Fruit fly (Drosophila melanogaster) whole organism: ENCODE data around the gene CG10154.

Experiments
- CG8478 ChIP-seq: fragments of >200 bp; optimal IDR thresholded peaks from 2 replicates; lab custom pipeline; 2018; ENCODE audit warnings: inconsistent platforms
- Dll ChIP-seq: fragments of >200 bp; optimal IDR thresholded peaks from 2 replicates; lab custom pipeline; 2017
- EcR ChIP-seq, 2 experiments: fragments of >200 bp; optimal IDR thresholded peaks; 2 replicates each; lab custom pipeline; 2017; ENCODE audit warnings: missing biosample characterization in 2 of 2, missing genetic modification characterization in 2 of 2, missing genetic modification reagents in 2 of 2
- pan ChIP-seq: fragments of >200 bp; optimal IDR thresholded peaks from 2 replicates; lab custom pipeline; 2017
- psq ChIP-seq: fragments of >200 bp; optimal IDR thresholded peaks from 2 replicates; lab custom pipeline; 2017
- usp ChIP-seq: fragments of >200 bp; optimal IDR thresholded peaks from 2 replicates; lab custom pipeline; 2017; ENCODE audit warnings: missing biosample characterization, missing genetic modification characterization, mixed read lengths

The CG10154 gene

DNA sequence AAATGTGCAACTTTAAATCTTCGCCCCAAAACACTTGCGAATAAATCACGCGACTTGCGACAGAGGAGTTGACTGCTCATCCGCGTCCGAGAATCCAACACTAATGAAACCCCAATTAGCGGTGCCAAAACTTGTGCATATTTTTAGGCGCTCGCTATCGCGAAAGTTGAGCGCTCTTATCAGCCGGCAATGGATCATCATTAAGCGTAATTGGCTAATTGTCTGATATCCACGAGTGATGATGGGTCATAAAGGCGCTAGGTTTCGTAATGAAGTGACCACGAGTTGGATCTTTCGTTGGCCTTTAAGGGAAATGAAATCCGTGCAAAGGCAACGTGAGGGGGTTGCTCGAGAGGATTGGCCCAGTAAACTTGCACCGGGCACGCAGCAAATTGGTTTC lies 17.8 kb upstream of the CG10154 start:
- TF ChIP-seq psq (lab: Kevin White, UChicago) (no peak), usp (GFP tag; lab: Kevin White, UChicago) (no peak), Dll (no peak), pan (lab: Kevin White, UChicago) (no peak), CG8478 (lab: Kevin White, UChicago) (no peak), EcR (GFP tag; optimal IDR thresholded peaks at IDR 0.05; lab: Kevin White, UChicago) (no peak)

dm6 chr3L:13452281-13452680 lies 15.3 kb upstream of the CG10154 start:
- TF ChIP-seq psq (lab: Kevin White, UChicago) (no peak), pan (lab: Kevin White, UChicago) (no peak), EcR (GFP tag; optimal IDR thresholded peaks at IDR 0.05; lab: Kevin White, UChicago) (no peak), usp (GFP tag; lab: Kevin White, UChicago) (no peak), Dll (no peak), CG8478 (lab: Kevin White, UChicago) (no peak)

- TF ChIP-seq Dll (no peak), CG8478 (lab: Kevin White, UChicago) (no peak), psq (lab: Kevin White, UChicago) (no peak), usp (GFP tag; lab: Kevin White, UChicago) (no peak), pan (lab: Kevin White, UChicago) (no peak)
Observed at dm6 chr3L:13451562-13451961, 14.6 kb upstream of the CG10154 start.

DNA sequence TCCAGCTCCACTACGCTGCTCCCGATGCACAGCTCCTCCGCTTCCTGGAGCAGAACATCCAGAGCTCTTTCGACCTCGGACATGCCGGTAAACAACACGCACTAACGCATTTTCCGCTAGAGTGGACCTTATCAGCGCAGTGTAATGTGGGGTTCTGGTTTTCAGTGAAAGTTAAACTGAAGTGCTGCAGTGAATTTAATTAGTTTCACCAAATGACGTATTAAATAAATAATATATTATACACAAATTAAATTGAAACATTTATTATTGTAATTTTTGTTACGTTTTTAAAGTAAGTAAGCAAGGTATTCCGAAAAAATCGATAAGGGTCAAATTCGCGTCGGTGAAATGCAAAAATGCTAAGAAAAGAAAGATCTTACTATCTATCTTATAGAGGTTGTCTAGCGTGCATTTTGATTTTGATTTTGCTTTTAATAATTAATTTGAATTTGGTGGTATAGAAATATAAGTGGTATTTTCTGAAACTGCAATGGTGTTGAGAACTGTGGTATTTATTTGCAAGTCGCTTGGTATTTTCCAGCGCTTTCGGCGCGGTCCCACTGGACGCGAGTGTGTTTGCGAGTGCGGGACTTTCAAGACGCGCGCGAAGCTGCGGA lies 13.3 kb upstream of the CG10154 start, which contains the start of the genes JMJD7 and CG10738:
JMJD7 (minus strand) TSS at position 107 of the 617 bp plus-strand sequence.
CG10738 (plus strand) TSS at position 594 of the 617 bp plus-strand sequence.
- TF ChIP-seq Dll, result no peak
- TF ChIP-seq pan (lab: Kevin White, UChicago), result no peak
- TF ChIP-seq usp (GFP tag; lab: Kevin White, UChicago), result no peak
- TF ChIP-seq EcR (GFP tag; optimal IDR thresholded peaks at IDR 0.05; lab: Kevin White, UChicago), result no peak
- no peak for TF ChIP-seq psq (lab: Kevin White, UChicago)
- TF ChIP-seq CG8478 (lab: Kevin White, UChicago), result no peak

- TF ChIP-seq CG8478 (lab: Kevin White, UChicago), result no peak
- TF ChIP-seq usp (GFP tag; lab: Kevin White, UChicago), result no peak
- no peak for TF ChIP-seq psq (lab: Kevin White, UChicago)
- no peak for TF ChIP-seq EcR (GFP tag; optimal IDR thresholded peaks at IDR 0.05; lab: Kevin White, UChicago)
- TF ChIP-seq Dll, result no peak
- no peak for TF ChIP-seq pan (lab: Kevin White, UChicago)
Observed at dm6 chr3L:13442400-13442799, 5.5 kb upstream of the CG10154 start, which contains the start of gene cmb. Gene cmb (plus strand): TSS chr3L:13442594.

DNA sequence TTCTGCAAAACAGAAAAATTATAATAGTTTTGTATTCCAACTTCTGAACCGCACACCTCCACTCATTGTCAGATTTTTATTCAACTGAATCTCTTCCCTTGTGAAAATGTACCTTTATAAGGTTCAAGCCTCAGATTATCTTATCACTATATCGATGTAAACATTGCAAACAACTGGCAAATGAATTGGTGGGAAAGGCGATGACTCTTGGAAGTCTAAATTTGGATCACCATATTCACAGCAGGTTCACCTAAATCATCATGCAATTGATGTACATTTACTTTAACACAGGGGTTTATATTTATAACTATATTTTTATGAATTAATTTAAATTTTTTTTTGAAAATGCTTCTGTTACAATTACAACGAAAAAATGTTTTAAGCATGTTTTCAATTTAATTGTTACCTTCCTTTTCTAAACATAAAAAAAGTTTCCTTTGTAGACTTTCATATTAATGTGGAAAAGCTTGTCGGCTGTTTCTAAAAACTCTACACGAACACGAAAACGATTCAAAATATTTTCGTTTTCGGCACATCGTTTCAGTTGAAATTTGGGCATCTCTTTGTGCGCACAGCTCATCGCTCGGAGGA lies 3.5 kb upstream of the CG10154 start, which contains the start of the genes CG10140 and CG14109:
CG10140 (minus strand) TSS at position 101 of the 591 bp plus-strand sequence.
CG14109 (plus strand) TSS at position 541 of the 591 bp plus-strand sequence.
- TF ChIP-seq CG8478 (lab: Kevin White, UChicago), result no peak
- TF ChIP-seq psq (lab: Kevin White, UChicago), result no peak
- TF ChIP-seq pan (lab: Kevin White, UChicago), result no peak
- TF ChIP-seq EcR (GFP tag; optimal IDR thresholded peaks at IDR 0.05; lab: Kevin White, UChicago), result no peak
- TF ChIP-seq Dll, result no peak
- no peak for TF ChIP-seq usp (GFP tag; lab: Kevin White, UChicago)

DNA sequence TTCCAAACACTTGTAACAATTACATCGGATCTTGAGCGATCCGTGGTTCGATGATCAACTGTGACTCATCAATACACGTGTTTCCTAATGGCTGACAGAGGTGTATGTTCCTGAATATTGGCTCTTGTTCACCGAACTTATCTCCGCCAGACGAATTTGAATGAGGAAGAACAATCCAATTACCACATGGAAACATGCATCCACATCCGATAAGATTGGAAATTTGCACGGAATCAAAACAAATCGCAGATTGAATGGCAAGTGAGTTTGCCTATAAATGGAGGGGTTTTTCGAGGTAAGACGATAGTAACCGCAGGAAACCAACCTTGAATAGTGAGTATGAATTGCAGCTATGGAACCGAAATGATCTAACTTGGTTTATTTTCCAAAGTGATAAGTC lies 718 bp upstream of the CG10154 start, which contains the start of gene CG10725:
CG10725 (plus strand) TSS at position 301 of the 400 bp plus-strand sequence.
- TF ChIP-seq usp (GFP tag; lab: Kevin White, UChicago) (no peak), pan (lab: Kevin White, UChicago) (no peak), Dll (no peak)

dm6 chr3L:13435170-13435727 lies 1.7 kb downstream of the CG10154 start, which contains the start of gene CG10713:
Gene CG10713 (minus strand): TSS chr3L:13435229.
- TF ChIP-seq Dll (no peak), EcR (GFP tag; optimal IDR thresholded peaks at IDR 0.05; lab: Kevin White, UChicago) (no peak), pan (lab: Kevin White, UChicago) (no peak), psq (lab: Kevin White, UChicago) (no peak), CG8478 (lab: Kevin White, UChicago) (no peak), usp (GFP tag; lab: Kevin White, UChicago) (no peak)

DNA sequence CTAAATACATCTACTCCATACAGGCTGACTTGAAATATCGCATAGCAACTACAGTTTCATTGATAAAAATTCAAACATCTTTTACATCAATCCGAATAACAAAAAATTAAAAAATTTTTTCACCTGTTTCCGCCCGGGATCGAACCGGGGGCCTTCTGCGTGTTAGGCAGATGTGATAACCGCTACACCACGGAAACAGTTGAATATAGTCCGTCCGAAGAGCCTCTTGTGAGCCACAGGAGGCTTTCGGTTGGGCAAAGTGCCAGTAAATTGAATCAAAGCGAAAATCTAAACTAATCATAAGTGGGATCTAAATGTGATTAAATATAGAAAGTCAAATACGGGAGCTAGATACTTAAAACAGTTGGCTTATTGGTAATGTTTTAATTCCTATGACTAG lies 3.4 kb downstream of the CG10154 start:
- no peak for TF ChIP-seq EcR (GFP tag; optimal IDR thresholded peaks at IDR 0.05; lab: Kevin White, UChicago)
- TF ChIP-seq Dll, result no peak
- no peak for TF ChIP-seq CG8478 (lab: Kevin White, UChicago)
- TF ChIP-seq psq (lab: Kevin White, UChicago), result no peak
- no peak for TF ChIP-seq usp (GFP tag; lab: Kevin White, UChicago)
- TF ChIP-seq pan (lab: Kevin White, UChicago), result no peak

DNA sequence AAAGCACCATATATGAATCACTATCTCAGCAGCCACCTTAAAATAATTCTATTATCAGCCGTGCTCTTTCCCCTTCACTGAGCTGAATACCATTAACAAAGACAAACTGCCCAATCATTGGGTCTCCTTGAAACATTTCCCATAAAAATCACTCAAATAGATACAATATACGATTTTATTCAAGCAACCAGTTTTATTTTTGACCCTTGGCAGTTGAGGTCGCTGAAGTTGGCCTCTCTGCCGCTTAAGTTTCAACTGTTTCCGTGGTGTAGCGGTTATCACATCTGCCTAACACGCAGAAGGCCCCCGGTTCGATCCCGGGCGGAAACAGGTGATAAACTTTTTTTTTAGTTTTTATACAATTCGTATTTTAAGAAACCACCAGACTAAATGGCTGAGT lies 4.1 kb downstream of the CG10154 start:
- TF ChIP-seq EcR (GFP tag; optimal IDR thresholded peaks at IDR 0.05; lab: Kevin White, UChicago), result no peak
- no peak for TF ChIP-seq pan (lab: Kevin White, UChicago)
- no peak for TF ChIP-seq usp (GFP tag; lab: Kevin White, UChicago)
- TF ChIP-seq CG8478 (lab: Kevin White, UChicago), result no peak
- TF ChIP-seq psq (lab: Kevin White, UChicago), result no peak
- TF ChIP-seq Dll, result no peak

dm6 chr3L:13430171-13430570 lies 6.8 kb downstream of the CG10154 start:
- no peak for TF ChIP-seq CG8478 (lab: Kevin White, UChicago)
- TF ChIP-seq Dll, result no peak
- TF ChIP-seq usp (GFP tag; lab: Kevin White, UChicago), result no peak
